Fruit fly (Drosophila melanogaster): ENCODE data around the gene ex.

Gene ex

DNA sequence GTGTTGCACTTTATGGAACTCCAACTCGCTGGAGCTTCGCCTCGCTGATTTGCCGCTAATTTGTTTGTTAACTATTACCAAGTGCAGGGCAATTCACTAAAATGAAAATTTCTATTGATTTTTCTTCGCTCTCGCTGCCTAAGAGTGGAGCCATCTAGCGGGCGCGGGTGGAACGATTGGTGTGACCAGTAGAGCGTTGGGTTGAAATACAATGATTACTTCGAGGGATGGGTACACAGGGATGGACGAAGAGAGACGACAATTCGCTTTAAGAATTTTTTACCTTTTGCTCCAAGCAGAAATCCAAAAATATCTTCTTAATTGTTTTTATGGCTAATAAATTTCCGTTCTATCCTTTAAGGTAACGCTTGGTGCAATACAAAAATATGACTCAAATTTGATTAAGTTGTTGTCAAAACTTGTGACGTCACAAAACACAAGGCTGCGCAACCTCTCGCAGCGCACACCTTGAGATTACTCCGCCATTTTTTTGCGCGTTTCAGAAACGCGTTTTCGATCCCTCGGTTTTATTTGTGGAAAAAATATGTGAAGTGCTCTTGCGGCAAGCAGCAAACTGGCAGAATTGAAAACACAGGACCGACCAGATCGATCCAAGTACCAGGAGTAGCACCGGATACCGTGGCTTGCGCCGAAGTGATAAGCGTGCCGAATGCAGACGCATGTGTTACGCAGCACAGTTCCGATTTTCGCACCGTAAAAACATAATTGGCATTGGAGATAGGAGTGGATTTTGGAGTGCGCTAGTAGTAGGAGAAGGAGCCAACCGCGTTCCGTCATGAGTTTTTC lies 16.2 kb upstream of the ex start, which contains the start of the genes AP-2alpha and ebi (continued):
- peak; percentile 85 for TF ChIP-seq CG33557 (GFP tag; optimal IDR thresholded peaks at IDR 0.05)
- peak; percentile 51 for TF ChIP-seq Jarid2 (GFP tag; optimal IDR thresholded peaks at IDR 0.05)
- TF ChIP-seq ATbp (GFP tag; optimal IDR thresholded peaks at IDR 0.05), result peak; percentile 63
- peak; percentile 69 for TF ChIP-seq CG3065 (GFP tag; optimal IDR thresholded peaks at IDR 0.05)
- TF ChIP-seq vvl (GFP tag; IDR thresholded peaks at IDR 0.05), result peak; percentile 88
- peak; percentile 85 for TF ChIP-seq Camta (GFP tag; optimal IDR thresholded peaks at IDR 0.05)
- peak; percentile 91 for TF ChIP-seq dm (GFP tag; optimal IDR thresholded peaks at IDR 0.05)
- no peak for TF ChIP-seq CG6854 (GFP tag; optimal IDR thresholded peaks at IDR 0.05)
- TF ChIP-seq CG1024 (GFP tag; IDR thresholded peaks at IDR 0.05), result 0 out of 2 replicates have a peak, but pooled peaks have one; percentile 24
- no peak for TF ChIP-seq CG4707 (GFP tag; optimal IDR thresholded peaks at IDR 0.05)
- peak; percentile 44; the same call in 1 of the 2 replicates for TF ChIP-seq CG5953 (GFP tag; IDR thresholded peaks at IDR 0.05)
- peak; percentile 49; the same call in 1 of the 2 replicates for TF ChIP-seq Doc2 (GFP tag; IDR thresholded peaks at IDR 0.05)
- TF ChIP-seq H15 (GFP tag; IDR thresholded peaks at IDR 0.05), result peak; percentile 77
- peak; percentile 93 for TF ChIP-seq CG16863 (GFP tag; optimal IDR thresholded peaks at IDR 0.05)
- TF ChIP-seq odd (GFP tag; optimal IDR thresholded peaks at IDR 0.05), result peak; percentile 60
- peak; percentile 77 for TF ChIP-seq CG3838 (GFP tag; optimal IDR thresholded peaks at IDR 0.05)
- TF ChIP-seq CG4360 (GFP tag; IDR thresholded peaks at IDR 0.05), result no peak
- peak; percentile 79 for TF ChIP-seq CG13894 (tag; optimal IDR thresholded peaks at IDR 0.05)
- no peak for TF ChIP-seq BtbVII (GFP tag; optimal IDR thresholded peaks at IDR 0.05)
- TF ChIP-seq CG2678 (tag; optimal IDR thresholded peaks at IDR 0.05), result peak; percentile 86
- peak; percentile 95 for TF ChIP-seq nmo (GFP tag; optimal IDR thresholded peaks at IDR 0.05)
- peak; percentile 93 for TF ChIP-seq sisA (GFP tag; IDR thresholded peaks at IDR 0.05)
- TF ChIP-seq Optix (GFP tag; IDR thresholded peaks at IDR 0.05), result peak; percentile 81
- no peak for TF ChIP-seq Doc3 (GFP tag; IDR thresholded peaks at IDR 0.05; ENCODE audit: partially characterized antibody)
- TF ChIP-seq CG18619 (GFP tag; optimal IDR thresholded peaks at IDR 0.05), result peak; percentile 87
- no peak for TF ChIP-seq CG12071 (GFP tag; optimal IDR thresholded peaks at IDR 0.05)
- TF ChIP-seq bab2 (GFP tag; optimal IDR thresholded peaks at IDR 0.05), result peak; percentile 94
- 0 out of 4 replicates have a peak, but pooled peaks have one; percentile 19 for TF ChIP-seq chinmo (GFP tag; IDR thresholded peaks at IDR 0.05; ENCODE audit: partially characterized antibody)
- TF ChIP-seq MBD-R2 (GFP tag; IDR thresholded peaks at IDR 0.05), result peak; percentile 78
- peak; percentile 54 for TF ChIP-seq salm (tag; optimal IDR thresholded peaks at IDR 0.05)
- TF ChIP-seq ase (GFP tag; IDR thresholded peaks at IDR 0.05), result peak; percentile 71; the same call in 2 of the 3 replicates
- TF ChIP-seq CG12219 (GFP tag; optimal IDR thresholded peaks at IDR 0.05), result peak; percentile 60
- TF ChIP-seq ttk (GFP tag; IDR thresholded peaks at IDR 0.05), result peak; percentile 75
- peak in 1 of 3 experiments; percentile 72 for TF ChIP-seq Stat92E (GFP tag; optimal IDR thresholded peaks at IDR 0.05)
- peak; percentile 85 for TF ChIP-seq CG1792 (GFP tag; optimal IDR thresholded peaks at IDR 0.05)
- peak; percentile 61 for TF ChIP-seq CG15011 (GFP tag; optimal IDR thresholded peaks at IDR 0.05)
- peak; percentile 77 for TF ChIP-seq CG12236 (GFP tag; optimal IDR thresholded peaks at IDR 0.05)
- TF ChIP-seq sqz (GFP tag; optimal IDR thresholded peaks at IDR 0.05), result peak; percentile 22
- peak; percentile 89 for TF ChIP-seq tgo (GFP tag; IDR thresholded peaks at IDR 0.05)
- TF ChIP-seq CG17802 (tag; optimal IDR thresholded peaks at IDR 0.05), result peak; percentile 28
- TF ChIP-seq Tbp (GFP tag; optimal IDR thresholded peaks at IDR 0.05), result no peak
- peak; percentile 61 for TF ChIP-seq tup (GFP tag; optimal IDR thresholded peaks at IDR 0.05)
- no peak for TF ChIP-seq hth (optimal IDR thresholded peaks at IDR 0.05)
- no peak for TF ChIP-seq CG8478 (optimal IDR thresholded peaks at IDR 0.05)
- peak; percentile 85 for TF ChIP-seq CG2712 (tag; optimal IDR thresholded peaks at IDR 0.05)
- TF ChIP-seq CG9609 (GFP tag; optimal IDR thresholded peaks at IDR 0.05), result peak; percentile 96
- TF ChIP-seq CG4424 (GFP tag; optimal IDR thresholded peaks at IDR 0.05), result peak; percentile 92
- peak; percentile 95 for TF ChIP-seq CG12659 (GFP tag; optimal IDR thresholded peaks at IDR 0.05)
- no peak for TF ChIP-seq nau (GFP tag; optimal IDR thresholded peaks at IDR 0.05)
